Worm (Caenorhabditis elegans) whole organism, midembryonic: ENCODE data around the gene pmp-5.

ENCODE experiments used
- T22C8.4 ChIP-seq: fragments of 200-800 bp; sonication (Bioruptor generic); IDR thresholded peaks from 2 replicates; pipeline ENCODE4 v1.3.6; 2022; ENCODE audit warnings: missing genetic modification characterization, missing compliant biosample characterization
- klf-2 ChIP-seq: fragments of 200-800 bp; sonication (Bioruptor generic); conservative IDR thresholded peaks from 2 replicates; pipeline ENCODE4 v1.3.6; 2022; ENCODE audit warnings: missing genetic modification reagents, missing genetic modification characterization, missing compliant biosample characterization
- med-1 ChIP-seq: sonication (generic microtip); optimal IDR thresholded peaks from 2 replicates; lab custom pipeline; 2017; ENCODE audit warnings: missing genetic modification characterization, mild to moderate bottlenecking, missing compliant biosample characterization, antibody characterized with exemption, missing genetic modification reagents; ENCODE audit not compliant: insufficient read depth
- ref-1 ChIP-seq: fragments of 200-800 bp; sonication (Bioruptor generic); conservative IDR thresholded peaks from 2 replicates; pipeline ENCODE4 v1.3.6; 2022; ENCODE audit warnings: missing genetic modification reagents, missing genetic modification characterization, missing compliant biosample characterization
- tab-1 ChIP-seq: fragments of 200-800 bp; sonication (Bioruptor generic); IDR thresholded peaks from 2 replicates; pipeline ENCODE4 v1.3.6; 2022; ENCODE audit warnings: missing genetic modification characterization, missing compliant biosample characterization
- ztf-29 ChIP-seq: fragments of 200-800 bp; sonication (Bioruptor generic); IDR thresholded peaks from 2 replicates; pipeline ENCODE4 v1.3.6; 2022; ENCODE audit warnings: missing genetic modification reagents, missing genetic modification characterization, missing compliant biosample characterization

ce11 chrV:6685963-6686362, 20.4 kb upstream of the pmp-5 start:
- TF ChIP-seq T22C8.4 (GFP tag; lab: Robert Waterston, UW) (no peak), klf-2 (no peak), ref-1 (GFP tag; lab: Robert Waterston, UW) (no peak), ztf-29 (GFP tag; lab: Robert Waterston, UW) (no peak), tab-1 (GFP tag; lab: Robert Waterston, UW) (no peak), med-1 (GFP tag; lab: Kevin White, UChicago) (no peak)
